Worm (Caenorhabditis elegans) whole organism, L3 larva: ENCODE measurements around the gene rab-3.

Experiments used
- aly-2 ChIP-seq: fragments of 150-350 bp; optimal IDR thresholded peaks from 2 replicates; lab custom pipeline; 2014; ENCODE audit warnings: missing biosample characterization, missing genetic modification characterization
- ama-1 ChIP-seq: fragments of 150-350 bp; optimal IDR thresholded peaks from 2 replicates; lab custom pipeline; 2018
- ceh-16 ChIP-seq: sonication (generic microtip); optimal IDR thresholded peaks from 2 replicates; lab custom pipeline; 2017; ENCODE audit warnings: missing biosample characterization, missing genetic modification characterization
- elt-1 ChIP-seq: fragments of 150-350 bp; optimal IDR thresholded peaks from 2 replicates; lab custom pipeline; 2014; ENCODE audit warnings: missing biosample characterization, missing genetic modification characterization
- elt-3 ChIP-seq, 3 experiments: fragments of 150-350 bp in 1 of 3; sonication (generic microtip) in 2 of 3; optimal IDR thresholded peaks; 2 replicates in 2 of 3; 4 replicates in 1 of 3; lab custom pipeline; 2014 to 2017; ENCODE audit warnings: missing biosample characterization in 3 of 3, missing genetic modification characterization in 3 of 3
- fkh-10 ChIP-seq: sonication (generic microtip); optimal IDR thresholded peaks from 2 replicates; lab custom pipeline; 2017; ENCODE audit warnings: missing biosample characterization, missing genetic modification reagents, missing genetic modification characterization
- mdl-1 ChIP-seq: fragments of 150-350 bp; optimal IDR thresholded peaks from 2 replicates; lab custom pipeline; 2014; ENCODE audit warnings: missing biosample characterization, missing genetic modification characterization
- nhr-11 ChIP-seq: fragments of 150-350 bp; optimal IDR thresholded peaks from 2 replicates; lab custom pipeline; 2014; ENCODE audit warnings: missing biosample characterization, missing genetic modification characterization
- nhr-12 ChIP-seq: fragments of 150-350 bp; optimal IDR thresholded peaks from 2 replicates; lab custom pipeline; 2014; ENCODE audit warnings: missing biosample characterization, missing genetic modification characterization
- nhr-76 ChIP-seq: fragments of 150-350 bp; sonication (generic microtip); optimal IDR thresholded peaks from 5 replicates; lab custom pipeline; 2014; ENCODE audit warnings: missing biosample characterization, missing genetic modification characterization
- skn-1 ChIP-seq: fragments of 150-350 bp; optimal IDR thresholded peaks from 2 replicates; lab custom pipeline; 2014; ENCODE audit warnings: missing biosample characterization, missing genetic modification characterization
- tbx-2 ChIP-seq: sonication (generic microtip); optimal IDR thresholded peaks from 2 replicates; lab custom pipeline; 2016; ENCODE audit warnings: mild to moderate bottlenecking, missing genetic modification characterization, missing compliant biosample characterization
- unc-39 ChIP-seq: sonication (generic microtip); optimal IDR thresholded peaks from 4 replicates; lab custom pipeline; 2017; ENCODE audit warnings: missing biosample characterization, missing genetic modification characterization
- unc-62 ChIP-seq: fragments of 150-350 bp; sonication (generic microtip); optimal IDR thresholded peaks from 4 replicates; lab custom pipeline; 2014; ENCODE audit warnings: missing biosample characterization, missing genetic modification reagents, missing genetic modification characterization

DNA sequence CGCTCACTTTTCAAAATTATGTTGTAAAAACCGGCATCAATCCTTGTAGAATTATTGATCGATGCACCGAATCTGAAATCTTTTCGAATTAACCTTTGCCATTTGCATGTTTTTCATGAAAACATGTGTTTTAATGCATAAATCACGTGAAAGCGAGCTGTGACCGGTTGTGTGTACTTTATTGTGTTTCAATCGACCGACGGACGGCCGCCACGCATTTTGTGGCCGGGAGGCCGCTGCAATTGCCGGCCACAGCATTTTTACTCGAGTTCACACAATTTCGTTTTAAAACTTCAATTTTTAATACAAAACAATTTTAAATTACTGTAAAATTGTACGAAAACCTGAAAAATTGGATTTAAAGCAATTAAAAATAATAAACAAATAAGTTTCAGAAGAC lies 38.7 kb downstream of the rab-3 start, which contains the start of gene C25H3.11:
- TF ChIP-seq unc-39 (tag; lab: Kevin White, UChicago) (no peak), nhr-12 (no peak), nhr-76 (tag; lab: Kevin White, UChicago) (no peak), aly-2 (tag; lab: Kevin White, UChicago) (no peak), elt-1 (tag; lab: Kevin White, UChicago) (no peak), nhr-11 (tag; lab: Kevin White, UChicago) (no peak), mdl-1 (tag; lab: Kevin White, UChicago) (no peak), unc-62 (GFP tag; lab: Kevin White, UChicago) (no peak), skn-1 (no peak), tbx-2 (no peak), elt-3 (tag; optimal IDR thresholded peaks at IDR 0.05; lab: Kevin White, UChicago) (no peak), fkh-10 (GFP tag; lab: Kevin White, UChicago) (no peak), ceh-16 (tag; lab: Kevin White, UChicago) (no peak), ama-1 (peak; percentile 52)
